Fruit fly (Drosophila melanogaster): ENCODE measurements around the gene CG1523.
A peak's percentile ranks its signal among the peaks of the same experiment; 100 is the strongest.

The CG1523 gene

DNA sequence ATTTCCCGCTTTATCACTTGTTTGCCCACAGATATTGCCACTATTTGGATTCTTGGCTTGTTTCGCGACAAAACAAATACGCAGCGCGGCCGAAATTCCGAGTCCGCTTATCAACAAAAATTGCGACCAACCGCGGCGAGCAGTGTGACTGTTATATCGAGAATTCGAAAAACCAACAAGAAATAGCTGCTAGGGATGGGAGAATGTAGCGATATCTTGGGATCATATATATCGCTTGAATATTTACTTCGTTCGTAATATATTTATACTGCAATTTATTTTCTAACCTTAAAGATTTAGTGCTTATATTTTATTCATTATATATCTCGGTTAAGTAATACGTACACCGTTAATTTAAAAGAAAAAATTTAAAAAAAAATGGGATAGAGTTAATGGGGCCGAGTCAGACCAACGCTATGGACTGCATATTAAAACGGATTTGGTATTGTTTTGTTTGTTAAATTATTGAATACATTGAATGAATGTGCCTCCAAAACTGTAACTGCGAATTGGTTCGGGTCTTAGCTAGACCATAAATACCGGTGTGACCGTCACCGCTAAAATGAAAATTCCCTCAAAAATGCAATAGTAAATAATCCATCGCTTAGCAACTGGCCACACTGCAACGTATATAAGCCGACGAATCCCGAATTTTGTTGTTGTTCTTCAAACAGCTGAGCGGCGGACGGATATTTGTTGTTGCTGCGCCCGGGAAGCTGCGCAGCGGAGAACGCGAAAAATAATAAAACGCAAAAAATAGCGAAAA, 25.3 kb upstream of the CG1523 start, which contains the start of the genes Apc and spg (continued):
- TF ChIP-seq Ets96B (tag; optimal IDR thresholded peaks at IDR 0.05) (no peak), Smox (GFP tag; optimal IDR thresholded peaks at IDR 0.05) (no peak), cyc (GFP tag; optimal IDR thresholded peaks at IDR 0.05) (no peak), pdm3 (GFP tag; optimal IDR thresholded peaks at IDR 0.05) (peak; percentile 34), eg (GFP tag; IDR thresholded peaks at IDR 0.05) (peak; percentile 35; the same call in 1 of the 3 replicates), CG34406 (GFP tag; optimal IDR thresholded peaks at IDR 0.05) (no peak), CG32006 (GFP tag; optimal IDR thresholded peaks at IDR 0.05) (no peak), Ets21C (GFP tag; optimal IDR thresholded peaks at IDR 0.05) (no peak), CG1621 (tag; optimal IDR thresholded peaks at IDR 0.05) (peak; percentile 48), esn (GFP tag; optimal IDR thresholded peaks at IDR 0.05) (peak; percentile 25), net (GFP tag; optimal IDR thresholded peaks at IDR 0.05) (peak; percentile 27), Sox14 (GFP tag; optimal IDR thresholded peaks at IDR 0.05) (peak; percentile 14), svp (GFP tag) (peak; percentile 80), Gug (GFP tag; IDR thresholded peaks at IDR 0.05) (no peak), acj6 (GFP tag; optimal IDR thresholded peaks at IDR 0.05) (no peak), OdsH (GFP tag; optimal IDR thresholded peaks at IDR 0.05) (peak; percentile 37), fd59A (GFP tag; optimal IDR thresholded peaks at IDR 0.05) (no peak), fd85E (GFP tag; optimal IDR thresholded peaks at IDR 0.05) (no peak), CG4318 (GFP tag; optimal IDR thresholded peaks at IDR 0.05) (no peak), spab (GFP tag; optimal IDR thresholded peaks at IDR 0.05) (no peak), CG9139 (GFP tag; optimal IDR thresholded peaks at IDR 0.05) (no peak), CG6854 (GFP tag; optimal IDR thresholded peaks at IDR 0.05) (peak; percentile 66), Eip75B (GFP tag; optimal IDR thresholded peaks at IDR 0.05) (no peak), CG10631 (GFP tag; optimal IDR thresholded peaks at IDR 0.05) (peak; percentile 48), Eip78C (GFP tag) (peak; percentile 78), ss (GFP tag; optimal IDR thresholded peaks at IDR 0.05) (peak; percentile 41 to 59), CG8119 (GFP tag; IDR thresholded peaks at IDR 0.05) (no peak), Lpt (GFP tag; optimal IDR thresholded peaks at IDR 0.05) (no peak), CG31627 (GFP tag; optimal IDR thresholded peaks at IDR 0.05) (peak; percentile 18), Hr39 (GFP tag; optimal IDR thresholded peaks at IDR 0.05) (no peak), dsx (GFP tag; optimal IDR thresholded peaks at IDR 0.05; ENCODE audit: poor library complexity, severe bottlenecking) (no peak), fkh (GFP tag; optimal IDR thresholded peaks at IDR 0.05) (peak; percentile 95), CG6808 (GFP tag; optimal IDR thresholded peaks at IDR 0.05) (no peak), Blimp-1 (GFP tag; optimal IDR thresholded peaks at IDR 0.05) (no peak), CG6276 (GFP tag; optimal IDR thresholded peaks at IDR 0.05) (no peak), CG6163 (GFP tag; IDR thresholded peaks at IDR 0.05) (peak; percentile 53; the same call in 1 of the 3 replicates), CG7368 (GFP tag; optimal IDR thresholded peaks at IDR 0.05) (no peak), topi (GFP tag; optimal IDR thresholded peaks at IDR 0.05) (peak; percentile 29)

DNA sequence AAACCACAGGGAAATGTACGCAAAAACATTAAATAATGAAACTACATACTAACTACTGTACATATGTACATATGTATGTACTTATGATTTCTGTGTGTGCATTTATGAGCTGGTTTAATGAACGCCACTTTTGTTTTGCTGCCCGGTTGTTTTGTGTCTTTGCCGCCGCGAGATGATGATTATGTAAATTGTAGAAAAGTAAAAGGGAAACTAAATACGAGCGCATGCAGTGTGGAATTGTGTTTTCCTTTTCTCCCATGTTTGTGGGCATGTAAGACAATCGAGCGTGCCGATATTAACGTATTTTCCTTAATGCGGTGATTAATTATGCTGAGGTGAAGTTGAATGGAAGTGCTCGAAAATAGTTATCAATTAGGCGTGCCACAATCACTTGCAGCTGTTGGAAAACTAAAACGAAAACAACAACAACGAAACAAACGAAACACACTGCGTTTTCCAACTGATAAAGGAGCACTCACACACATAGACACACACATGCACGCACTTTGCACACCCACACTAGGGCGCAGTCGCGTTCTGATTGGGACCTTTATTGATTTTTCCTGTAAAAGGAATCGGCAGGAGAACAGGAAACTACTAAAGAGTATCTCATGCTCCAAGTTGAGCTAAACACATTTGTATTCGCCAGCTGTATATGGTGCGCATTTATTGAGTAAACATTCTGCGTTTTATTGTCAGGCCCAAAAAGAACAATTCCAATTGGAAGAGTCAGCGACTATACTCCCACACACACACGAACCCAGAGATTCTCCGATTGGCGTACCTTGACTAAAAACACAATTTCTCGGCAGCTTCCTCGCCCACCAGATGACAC, 24.5 kb upstream of the CG1523 start:
- TF ChIP-seq CG10631 (GFP tag; optimal IDR thresholded peaks at IDR 0.05): no peak
- TF ChIP-seq pdm3 (GFP tag; optimal IDR thresholded peaks at IDR 0.05): no peak
- TF ChIP-seq CG32006 (GFP tag; optimal IDR thresholded peaks at IDR 0.05): no peak
- no peak for TF ChIP-seq Blimp-1 (GFP tag; optimal IDR thresholded peaks at IDR 0.05)
- no peak for TF ChIP-seq CG7368 (GFP tag; optimal IDR thresholded peaks at IDR 0.05)
- no peak for TF ChIP-seq CG34406 (GFP tag; optimal IDR thresholded peaks at IDR 0.05)
- TF ChIP-seq topi (GFP tag; optimal IDR thresholded peaks at IDR 0.05): no peak
- TF ChIP-seq CG6792 (GFP tag; optimal IDR thresholded peaks at IDR 0.05): no peak
- no peak for TF ChIP-seq fd59A (GFP tag; optimal IDR thresholded peaks at IDR 0.05)

Measured in whole organism, prepupa.